Fruit fly (Drosophila melanogaster): ENCODE measurements around the gene CG42249.

The CG42249 gene

dm6 chrX:11108148-11108844, 12.2 kb downstream of the CG42249 start, which contains the start of gene Hsp60A (continued):
- TF ChIP-seq tap (tag; optimal IDR thresholded peaks at IDR 0.05) (no peak), fd102C (GFP tag; optimal IDR thresholded peaks at IDR 0.05) (no peak), CG7372 (GFP tag; IDR thresholded peaks at IDR 0.05) (no peak), CG2889 (GFP tag; IDR thresholded peaks at IDR 0.05) (no peak), CG11723 (GFP tag; optimal IDR thresholded peaks at IDR 0.05) (no peak), nerfin-1 (tag; optimal IDR thresholded peaks at IDR 0.05) (peak; percentile 26), otp (GFP tag; IDR thresholded peaks at IDR 0.05) (0 out of 3 replicates have a peak, but pooled peaks have one; percentile 13), fd64A (GFP tag; optimal IDR thresholded peaks at IDR 0.05) (no peak), CG2678 (tag; optimal IDR thresholded peaks at IDR 0.05) (peak; percentile 67), Rx (GFP tag; IDR thresholded peaks at IDR 0.05) (no peak), Doc3 (GFP tag; IDR thresholded peaks at IDR 0.05; ENCODE audit: partially characterized antibody) (peak; percentile 84), nom (GFP tag; optimal IDR thresholded peaks at IDR 0.05) (no peak), insv (GFP tag; optimal IDR thresholded peaks at IDR 0.05) (no peak), CG14441 (GFP tag; IDR thresholded peaks at IDR 0.05) (peak; percentile 38; the same call in 1 of the 2 replicates), Nf-YC (tag; optimal IDR thresholded peaks at IDR 0.05) (peak; percentile 53), Max (GFP tag; optimal IDR thresholded peaks at IDR 0.05) (peak; percentile 65), CG42726 (GFP tag; IDR thresholded peaks at IDR 0.05; ENCODE audit: partially characterized antibody) (no peak), ara (GFP tag; IDR thresholded peaks at IDR 0.05) (0 out of 2 replicates have a peak, but pooled peaks have one; percentile 16), zfh2 (GFP tag; optimal IDR thresholded peaks at IDR 0.05) (no peak), bowl (GFP tag; IDR thresholded peaks at IDR 0.05) (no peak), gcm2 (GFP tag; optimal IDR thresholded peaks at IDR 0.05) (no peak), fd96Cb (tag; optimal IDR thresholded peaks at IDR 0.05) (peak; percentile 39), CG6654 (GFP tag; optimal IDR thresholded peaks at IDR 0.05) (no peak), CG1529 (GFP tag; optimal IDR thresholded peaks at IDR 0.05) (no peak), zen (tag; optimal IDR thresholded peaks at IDR 0.05) (peak; percentile 40), CG3407 (GFP tag; optimal IDR thresholded peaks at IDR 0.05) (no peak), CG6254 (GFP tag; optimal IDR thresholded peaks at IDR 0.05) (no peak), CG9876 (GFP tag; optimal IDR thresholded peaks at IDR 0.05) (no peak), usp (GFP tag; optimal IDR thresholded peaks at IDR 0.05) (no peak), tin (GFP tag; optimal IDR thresholded peaks at IDR 0.05) (peak; percentile 68), nau (GFP tag; optimal IDR thresholded peaks at IDR 0.05) (no peak), sd (tag; optimal IDR thresholded peaks at IDR 0.05) (no peak), Jarid2 (GFP tag; optimal IDR thresholded peaks at IDR 0.05) (no peak), en (GFP tag; optimal IDR thresholded peaks at IDR 0.05) (no peak), CG11093 (GFP tag; IDR thresholded peaks at IDR 0.05) (no peak), tx (GFP tag; optimal IDR thresholded peaks at IDR 0.05) (no peak), Dfd (GFP tag; optimal IDR thresholded peaks at IDR 0.05) (no peak), YL-1 (GFP tag; optimal IDR thresholded peaks at IDR 0.05) (peak; percentile 6), CG9932 (GFP tag; IDR thresholded peaks at IDR 0.05) (peak; percentile 69), eve (GFP tag; optimal IDR thresholded peaks at IDR 0.05) (no peak), gem (tag; optimal IDR thresholded peaks at IDR 0.05) (peak; percentile 73), CG11456 (GFP tag; IDR thresholded peaks at IDR 0.05) (0 out of 3 replicates have a peak, but pooled peaks have one; percentile 8), CG7357 (GFP tag; IDR thresholded peaks at IDR 0.05) (no peak), Sin3A (optimal IDR thresholded peaks at IDR 0.05) (peak; percentile 10), vvl (GFP tag; IDR thresholded peaks at IDR 0.05) (0 out of 2 replicates have a peak, but pooled peaks have one; percentile 18), sim (GFP tag; IDR thresholded peaks at IDR 0.05) (no peak), fru (optimal IDR thresholded peaks at IDR 0.05) (no peak), scrt (GFP tag; optimal IDR thresholded peaks at IDR 0.05) (no peak), CG7928 (GFP tag; optimal IDR thresholded peaks at IDR 0.05) (no peak), trem (tag; optimal IDR thresholded peaks at IDR 0.05) (peak; percentile 47), croc (GFP tag; conservative IDR thresholded peaks at IDR 0.05) (peak; percentile 32; the same call in 1 of the 3 replicates)

All from whole organism, embryonic.